Fruit fly (Drosophila melanogaster) whole organism, embryonic: ENCODE results near the gene CG4586.

Experiments
- Bteb2 ChIP-seq: fragments of 200-800 bp; sonication (Bioruptor generic); optimal IDR thresholded peaks from 2 replicates; lab custom pipeline; 2016; ENCODE audit warnings: missing biosample characterization, missing genetic modification characterization
- CG10959 ChIP-seq: fragments of 200-800 bp; sonication (Bioruptor generic); IDR thresholded peaks from 2 replicates; pipeline ENCODE4 v1.3.6; 2022; ENCODE audit warnings: missing biosample characterization, missing genetic modification characterization
- CG11085 ChIP-seq: fragments of 200-800 bp; sonication (Bioruptor generic); IDR thresholded peaks from 2 replicates; pipeline ENCODE4 v1.3.6; 2022; ENCODE audit warnings: missing biosample characterization, missing genetic modification characterization
- CG11093 ChIP-seq: fragments of 200-800 bp; sonication (Bioruptor generic); IDR thresholded peaks from 3 replicates; pipeline ENCODE4 v1.3.6; 2022; ENCODE audit warnings: missing biosample characterization, missing genetic modification characterization
- CG11723 ChIP-seq: fragments of 200-800 bp; sonication (Bioruptor generic); optimal IDR thresholded peaks from 2 replicates; lab custom pipeline; 2017; ENCODE audit warnings: missing biosample characterization, mild to moderate bottlenecking, missing genetic modification characterization
- CG1602 ChIP-seq: fragments of 200-800 bp; sonication (Bioruptor generic); optimal IDR thresholded peaks from 3 replicates; lab custom pipeline; 2016; ENCODE audit warnings: missing biosample characterization, missing genetic modification characterization
- CG17361 ChIP-seq: fragments of 200-800 bp; sonication (Bioruptor generic); IDR thresholded peaks from 3 replicates; pipeline ENCODE4 v1.3.6; 2022; ENCODE audit warnings: missing biosample characterization, missing genetic modification characterization
- CG18011 ChIP-seq: fragments of 200-800 bp; sonication (Bioruptor generic); optimal IDR thresholded peaks from 2 replicates; lab custom pipeline; 2017; ENCODE audit warnings: missing biosample characterization, missing genetic modification characterization, mild to moderate bottlenecking, moderate library complexity, missing genotype
- CG18764 ChIP-seq: fragments of 200-800 bp; sonication (Bioruptor generic); optimal IDR thresholded peaks from 3 replicates; lab custom pipeline; 2016; ENCODE audit warnings: missing biosample characterization, missing genetic modification characterization
- CG30431 ChIP-seq: fragments of 200-800 bp; sonication (Bioruptor generic); optimal IDR thresholded peaks from 2 replicates; lab custom pipeline; 2017; ENCODE audit warnings: missing biosample characterization, missing genetic modification characterization
- CG32772 ChIP-seq: fragments of 200-800 bp; sonication (Bioruptor generic); IDR thresholded peaks from 2 replicates; pipeline ENCODE4 v1.3.6; 2022; ENCODE audit warnings: missing biosample characterization, missing genetic modification characterization
- CG34224 ChIP-seq: fragments of 200-800 bp; sonication (Bioruptor generic); IDR thresholded peaks from 3 replicates; pipeline ENCODE4 v1.3.6; 2022; ENCODE audit warnings: missing biosample characterization, missing genetic modification characterization; ENCODE audit not compliant: partially characterized antibody
- CG5245 ChIP-seq: fragments of 200-800 bp; sonication (Bioruptor generic); optimal IDR thresholded peaks from 3 replicates; lab custom pipeline; 2016; ENCODE audit warnings: missing biosample characterization, missing genetic modification characterization
- CG5953 ChIP-seq: fragments of 200-800 bp; sonication (Bioruptor generic); IDR thresholded peaks from 2 replicates; pipeline ENCODE4 v1.3.6; 2022; ENCODE audit warnings: missing biosample characterization, missing genetic modification characterization
- CG6175 ChIP-seq: fragments of 200-800 bp; sonication (Bioruptor generic); IDR thresholded peaks from 3 replicates; pipeline ENCODE4 v1.3.6; 2022; ENCODE audit warnings: missing biosample characterization, missing genetic modification characterization
- CG6272 ChIP-seq: fragments of 200-800 bp; sonication (Bioruptor generic); IDR thresholded peaks from 2 replicates; pipeline ENCODE4 v1.3.6; 2022; ENCODE audit warnings: missing biosample characterization, missing genetic modification characterization
- CG8765 ChIP-seq: fragments of 200-800 bp; sonication (Bioruptor generic); IDR thresholded peaks from 2 replicates; pipeline ENCODE4 v1.3.6; 2022; ENCODE audit warnings: missing biosample characterization, missing genetic modification characterization
- CG9876 ChIP-seq: fragments of 200-800 bp; sonication (Bioruptor generic); optimal IDR thresholded peaks from 2 replicates; lab custom pipeline; 2016; ENCODE audit warnings: missing biosample characterization, missing genetic modification characterization
- CG9932 ChIP-seq: fragments of 200-800 bp; sonication (Bioruptor generic); IDR thresholded peaks from 2 replicates; pipeline ENCODE4 v1.3.6; 2022; ENCODE audit warnings: missing biosample characterization, missing genetic modification characterization
- Doc2 ChIP-seq: fragments of 200-800 bp; sonication (Bioruptor generic); IDR thresholded peaks from 2 replicates; pipeline ENCODE4 v1.3.6; 2022; ENCODE audit warnings: missing biosample characterization, missing genetic modification characterization
- E2f2 ChIP-seq: fragments of 200-800 bp; sonication (Bioruptor generic); IDR thresholded peaks from 2 replicates; pipeline ENCODE4 v1.3.6; 2022; ENCODE audit warnings: missing biosample characterization, missing genetic modification characterization
- ERR ChIP-seq: fragments of 200-800 bp; sonication (Bioruptor generic); optimal IDR thresholded peaks from 2 replicates; lab custom pipeline; 2016; ENCODE audit warnings: missing biosample characterization, missing genetic modification characterization
- Ets97D ChIP-seq: fragments of 200-800 bp; sonication (Bioruptor generic); optimal IDR thresholded peaks from 3 replicates; lab custom pipeline; 2016; ENCODE audit warnings: missing biosample characterization, missing genetic modification characterization
- H15 ChIP-seq: fragments of 200-800 bp; sonication (Bioruptor generic); IDR thresholded peaks from 3 replicates; pipeline ENCODE4 v1.3.6; 2022; ENCODE audit warnings: missing biosample characterization, missing genetic modification characterization
- Hmr ChIP-seq: fragments of 200-800 bp; sonication (Bioruptor generic); optimal IDR thresholded peaks from 3 replicates; lab custom pipeline; 2017; ENCODE audit warnings: mild to moderate bottlenecking, missing biosample characterization, missing genetic modification reagents, missing genetic modification characterization
- Lpt ChIP-seq: fragments of >200 bp; optimal IDR thresholded peaks from 2 replicates; lab custom pipeline; 2018; ENCODE audit warnings: missing biosample characterization, missing genetic modification characterization
- Nf-YC ChIP-seq: fragments of 200-800 bp; optimal IDR thresholded peaks from 3 replicates; lab custom pipeline; 2019; ENCODE audit warnings: missing biosample characterization, mild to moderate bottlenecking, missing genetic modification characterization, moderate library complexity
- Ptx1 ChIP-seq: fragments of 200-800 bp; sonication (Bioruptor generic); IDR thresholded peaks from 2 replicates; pipeline ENCODE4 v1.3.6; 2022; ENCODE audit warnings: missing biosample characterization, missing genetic modification characterization
- Usf ChIP-seq: fragments of 200-800 bp; sonication (Bioruptor generic); optimal IDR thresholded peaks from 2 replicates; lab custom pipeline; 2017; ENCODE audit warnings: missing genotype, missing biosample characterization, missing genetic modification characterization
- YL-1 ChIP-seq: fragments of 200-800 bp; sonication (Bioruptor generic); optimal IDR thresholded peaks from 3 replicates; lab custom pipeline; 2017; ENCODE audit warnings: missing biosample characterization, mild to moderate bottlenecking, missing genetic modification characterization
- aop ChIP-seq: fragments of 200-800 bp; sonication (Bioruptor generic); IDR thresholded peaks from 2 replicates; pipeline ENCODE4 v1.3.6; 2022; ENCODE audit warnings: missing biosample characterization, missing genetic modification characterization
- chif ChIP-seq, 2 experiments: fragments of 200-800 bp; sonication (Bioruptor generic); optimal IDR thresholded peaks; 3 replicates each; lab custom pipeline; 2016; ENCODE audit warnings: missing biosample characterization in 2 of 2, missing genetic modification characterization in 2 of 2
- da ChIP-seq: fragments of 200-800 bp; sonication (Bioruptor generic); optimal IDR thresholded peaks from 2 replicates; lab custom pipeline; 2016; ENCODE audit warnings: missing biosample characterization, missing genetic modification characterization
- dmrt99B ChIP-seq: fragments of 200-800 bp; sonication (Bioruptor generic); optimal IDR thresholded peaks from 2 replicates; lab custom pipeline; 2018; ENCODE audit warnings: missing biosample characterization, mild to moderate bottlenecking, missing genetic modification characterization, moderate library complexity
- dpn ChIP-seq, 2 experiments: fragments of 200-800 bp; sonication (Bioruptor generic); optimal IDR thresholded peaks; 3 replicates each; lab custom pipeline; 2016; ENCODE audit warnings: missing biosample characterization in 2 of 2, missing genetic modification characterization in 2 of 2
- eve ChIP-seq, 2 experiments: fragments of >200 bp; optimal IDR thresholded peaks; 2 replicates each; lab custom pipeline; 2017; ENCODE audit warnings: missing biosample characterization in 2 of 2, missing genetic modification characterization in 2 of 2
- eyg ChIP-seq: fragments of 200-800 bp; sonication (Bioruptor generic); optimal IDR thresholded peaks from 3 replicates; lab custom pipeline; 2016; ENCODE audit warnings: missing biosample characterization, missing genetic modification characterization
- fd102C ChIP-seq: fragments of 200-800 bp; sonication (Bioruptor generic); optimal IDR thresholded peaks from 2 replicates; lab custom pipeline; 2018; ENCODE audit warnings: missing biosample characterization, mild to moderate bottlenecking, missing genetic modification characterization, moderate library complexity
- gcm ChIP-seq: fragments of 200-800 bp; sonication (Bioruptor generic); optimal IDR thresholded peaks from 2 replicates; lab custom pipeline; 2019; ENCODE audit warnings: missing biosample characterization, mild to moderate bottlenecking, missing genetic modification characterization, moderate library complexity
- gsb-n ChIP-seq: fragments of 200-800 bp; sonication (Bioruptor generic); optimal IDR thresholded peaks from 3 replicates; lab custom pipeline; 2018; ENCODE audit warnings: missing biosample characterization, mild to moderate bottlenecking, missing genetic modification characterization
- kay ChIP-seq: fragments of 200-800 bp; sonication (Bioruptor generic); optimal IDR thresholded peaks from 2 replicates; lab custom pipeline; 2016; ENCODE audit warnings: missing biosample characterization, missing genetic modification characterization
- maf-S ChIP-seq: fragments of 200-800 bp; sonication (Bioruptor generic); optimal IDR thresholded peaks from 2 replicates; lab custom pipeline; 2016; ENCODE audit warnings: missing biosample characterization, missing genetic modification characterization
- mirr ChIP-seq: fragments of 200-800 bp; sonication (Bioruptor generic); optimal IDR thresholded peaks from 3 replicates; lab custom pipeline; 2018; ENCODE audit warnings: missing biosample characterization, mild to moderate bottlenecking, missing genetic modification characterization
- nmo ChIP-seq: fragments of 200-800 bp; sonication (Bioruptor generic); optimal IDR thresholded peaks from 2 replicates; lab custom pipeline; 2018; ENCODE audit warnings: missing biosample characterization, mild to moderate bottlenecking, missing genetic modification characterization, moderate library complexity
- psq ChIP-seq: fragments of 200-800 bp; sonication (Bioruptor generic); optimal IDR thresholded peaks from 2 replicates; lab custom pipeline; 2017; ENCODE audit warnings: missing biosample characterization, missing genetic modification characterization
- pum ChIP-seq: fragments of 200-800 bp; sonication (Bioruptor generic); optimal IDR thresholded peaks from 2 replicates; lab custom pipeline; 2016; ENCODE audit warnings: missing biosample characterization, missing genetic modification characterization
- ro ChIP-seq: fragments of 200-800 bp; sonication (Bioruptor generic); IDR thresholded peaks from 2 replicates; pipeline ENCODE4 v1.3.6; 2022; ENCODE audit warnings: missing biosample characterization, missing genetic modification characterization
- schlank ChIP-seq: fragments of 200-800 bp; sonication (Bioruptor generic); optimal IDR thresholded peaks from 2 replicates; lab custom pipeline; 2018; ENCODE audit warnings: missing biosample characterization, mild to moderate bottlenecking, missing genetic modification characterization
- sisA ChIP-seq: fragments of 200-800 bp; sonication (Bioruptor generic); IDR thresholded peaks from 2 replicates; pipeline ENCODE4 v1.3.6; 2022; ENCODE audit warnings: missing biosample characterization, missing genetic modification characterization
- sob ChIP-seq: fragments of 200-800 bp; sonication (Bioruptor generic); IDR thresholded peaks from 2 replicates; pipeline ENCODE4 v1.3.6; 2022; ENCODE audit warnings: missing biosample characterization, missing genetic modification characterization
- sr ChIP-seq: fragments of 200-800 bp; sonication (Bioruptor generic); IDR thresholded peaks from 3 replicates; pipeline ENCODE4 v1.3.6; 2022; ENCODE audit warnings: missing biosample characterization, missing genetic modification characterization
- tin ChIP-seq: fragments of 200-800 bp; sonication (Bioruptor generic); optimal IDR thresholded peaks from 3 replicates; lab custom pipeline; 2016; ENCODE audit warnings: missing biosample characterization, missing genetic modification characterization

The CG4586 gene

dm6 chrX:7000444-7001134 is 30.9 kb downstream of the CG4586 start (continued):
- TF ChIP-seq CG1602 (no peak), tin (GFP tag; lab: Kevin White, UChicago) (peak; percentile 16), YL-1 (GFP tag; lab: Kevin White, UChicago) (no peak), CG11093 (0 out of 3 replicates have a peak, but pooled peaks have one; percentile 32), CG5245 (GFP tag; lab: Kevin White, UChicago) (no peak), sisA (GFP tag; lab: Robert Waterston, UW) (no peak), Doc2 (GFP tag; lab: Robert Waterston, UW) (no peak), da (no peak), ro (GFP tag; lab: Robert Waterston, UW) (no peak), CG11085 (no peak), Ets97D (GFP tag; lab: Kevin White, UChicago) (no peak), psq (GFP tag; lab: Kevin White, UChicago) (no peak), gcm (GFP tag; lab: Kevin White, UChicago) (no peak), eve (GFP tag; optimal IDR thresholded peaks at IDR 0.05; lab: Kevin White, UChicago) (peak in 1 of 2 experiments; percentile 89), dpn (GFP tag; optimal IDR thresholded peaks at IDR 0.05; lab: Kevin White, UChicago) (no peak), schlank (no peak), CG5953 (no peak), sr (GFP tag; lab: Robert Waterston, UW) (no peak), H15 (GFP tag; lab: Robert Waterston, UW) (no peak), Nf-YC (no peak), kay (GFP tag; lab: Kevin White, UChicago) (no peak), CG8765 (GFP tag; lab: Robert Waterston, UW) (no peak), gsb-n (no peak), maf-S (GFP tag; lab: Kevin White, UChicago) (no peak), CG18011 (GFP tag; lab: Kevin White, UChicago) (no peak), CG9876 (GFP tag; lab: Kevin White, UChicago) (no peak), CG10959 (no peak), Usf (no peak), sob (GFP tag; lab: Robert Waterston, UW) (no peak), nmo (GFP tag; lab: Kevin White, UChicago) (peak; percentile 47), CG17361 (GFP tag; lab: Robert Waterston, UW) (peak; percentile 80; the same call in 2 of the 3 replicates), pum (GFP tag; lab: Kevin White, UChicago) (no peak), CG34224 (GFP tag; lab: Robert Waterston, UW) (no peak), ERR (no peak), dmrt99B (no peak), CG6272 (GFP tag; lab: Robert Waterston, UW) (no peak), eyg (GFP tag; lab: Kevin White, UChicago) (no peak), CG32772 (GFP tag; lab: Robert Waterston, UW) (0 out of 2 replicates have a peak, but pooled peaks have one; percentile 15), aop (GFP tag; lab: Robert Waterston, UW) (no peak), CG11723 (GFP tag; lab: Kevin White, UChicago) (no peak), mirr (GFP tag; lab: Kevin White, UChicago) (no peak), fd102C (GFP tag; lab: Kevin White, UChicago) (no peak), Lpt (GFP tag; lab: Kevin White, UChicago) (no peak), Ptx1 (0 out of 2 replicates have a peak, but pooled peaks have one; percentile 51), CG30431 (GFP tag; lab: Kevin White, UChicago) (no peak), chif (GFP tag; optimal IDR thresholded peaks at IDR 0.05; lab: Kevin White, UChicago) (peak in 1 of 2 experiments; percentile 13), CG9932 (no peak; the same call in 1 of the 2 replicates), Hmr (GFP tag; lab: Kevin White, UChicago) (peak; percentile 32), CG18764 (GFP tag; lab: Kevin White, UChicago) (no peak), CG6175 (GFP tag; lab: Robert Waterston, UW) (no peak), E2f2 (GFP tag; lab: Robert Waterston, UW) (peak; percentile 30; the same call in 1 of the 2 replicates), Bteb2 (GFP tag; lab: Kevin White, UChicago) (no peak)
